Fruit fly (Drosophila melanogaster) whole organism, embryonic: ENCODE results near the gene CG44362.
A peak's percentile ranks its signal among the peaks of the same experiment; 100 is the strongest.

Experiments
- Ada2b ChIP-seq: fragments of 200-800 bp; sonication (Bioruptor generic); IDR thresholded peaks from 2 replicates; pipeline ENCODE4 v1.3.6; 2022; ENCODE audit warnings: missing biosample characterization, missing genetic modification characterization
- Aef1 ChIP-seq: fragments of 200-800 bp; sonication (Bioruptor generic); IDR thresholded peaks from 3 replicates; pipeline ENCODE4 v1.3.6; 2022; ENCODE audit warnings: missing biosample characterization, missing genetic modification characterization
- Atf3 ChIP-seq: fragments of 200-800 bp; sonication (Bioruptor generic); optimal IDR thresholded peaks from 3 replicates; lab custom pipeline; 2016; ENCODE audit warnings: missing biosample characterization, missing genetic modification characterization
- CG10565 ChIP-seq: fragments of 200-800 bp; sonication (Bioruptor generic); optimal IDR thresholded peaks from 3 replicates; lab custom pipeline; 2016; ENCODE audit warnings: missing biosample characterization, mild to moderate bottlenecking, missing genetic modification characterization
- CG12104 ChIP-seq: fragments of 200-800 bp; sonication (Bioruptor generic); optimal IDR thresholded peaks from 3 replicates; lab custom pipeline; 2016; ENCODE audit warnings: missing biosample characterization, missing genetic modification characterization
- CG1233 ChIP-seq: fragments of 200-800 bp; sonication (Bioruptor generic); optimal IDR thresholded peaks from 4 replicates; lab custom pipeline; 2018; ENCODE audit warnings: missing biosample characterization, mild to moderate bottlenecking, missing genetic modification characterization
- CG17802 ChIP-seq: fragments of 200-800 bp; sonication (Bioruptor generic); optimal IDR thresholded peaks from 2 replicates; lab custom pipeline; 2018; ENCODE audit warnings: missing biosample characterization, mild to moderate bottlenecking, missing genetic modification characterization, moderate library complexity
- CG1792 ChIP-seq: fragments of 200-800 bp; sonication (Bioruptor generic); optimal IDR thresholded peaks from 2 replicates; lab custom pipeline; 2016; ENCODE audit warnings: missing biosample characterization, missing genetic modification characterization
- CG32767 ChIP-seq: fragments of 200-800 bp; sonication (Bioruptor generic); IDR thresholded peaks from 2 replicates; pipeline ENCODE4 v1.3.6; 2022; ENCODE audit warnings: missing biosample characterization, missing genetic modification characterization
- CG5245 ChIP-seq: fragments of 200-800 bp; sonication (Bioruptor generic); optimal IDR thresholded peaks from 3 replicates; lab custom pipeline; 2016; ENCODE audit warnings: missing biosample characterization, missing genetic modification characterization
- CG6791 ChIP-seq: fragments of 200-800 bp; sonication (Bioruptor generic); IDR thresholded peaks from 3 replicates; pipeline ENCODE4 v1.3.6; 2022; ENCODE audit warnings: missing biosample characterization, missing genetic modification characterization; ENCODE audit not compliant: partially characterized antibody
- CG6813 ChIP-seq: fragments of 200-800 bp; sonication (Bioruptor generic); optimal IDR thresholded peaks from 2 replicates; lab custom pipeline; 2017; ENCODE audit warnings: missing biosample characterization, missing genetic modification characterization, mild to moderate bottlenecking, moderate library complexity, missing genetic modification reagents
- CG6854 ChIP-seq: fragments of 200-800 bp; sonication (Bioruptor generic); optimal IDR thresholded peaks from 3 replicates; lab custom pipeline; 2017; ENCODE audit warnings: missing biosample characterization, mild to moderate bottlenecking, missing genetic modification characterization
- CG8478 ChIP-seq: fragments of >200 bp; optimal IDR thresholded peaks from 2 replicates; lab custom pipeline; 2018
- CG8944 ChIP-seq: fragments of 200-800 bp; sonication (Bioruptor generic); optimal IDR thresholded peaks from 3 replicates; lab custom pipeline; 2016; ENCODE audit warnings: missing biosample characterization, missing genetic modification characterization
- Chrac-16 ChIP-seq: fragments of 200-800 bp; sonication (Bioruptor generic); optimal IDR thresholded peaks from 3 replicates; lab custom pipeline; 2016; ENCODE audit warnings: missing biosample characterization, missing genetic modification characterization
- Dek ChIP-seq: fragments of 200-800 bp; sonication (Bioruptor generic); optimal IDR thresholded peaks from 3 replicates; lab custom pipeline; 2019; ENCODE audit warnings: missing biosample characterization, mild to moderate bottlenecking, missing genetic modification characterization, moderate library complexity
- Doc2 ChIP-seq: fragments of 200-800 bp; sonication (Bioruptor generic); IDR thresholded peaks from 2 replicates; pipeline ENCODE4 v1.3.6; 2022; ENCODE audit warnings: missing biosample characterization, missing genetic modification characterization
- E2f1 ChIP-seq: fragments of 200-800 bp; sonication (Bioruptor generic); IDR thresholded peaks from 2 replicates; pipeline ENCODE4 v1.3.6; 2022; ENCODE audit warnings: missing biosample characterization, missing genetic modification characterization
- Eip74EF ChIP-seq, 2 experiments: fragments of 200-800 bp in 1 of 2; fragments of >200 bp in 1 of 2; sonication (Bioruptor generic) in 1 of 2; optimal IDR thresholded peaks; 2 replicates each; lab custom pipeline; 2017 to 2019; ENCODE audit warnings: missing biosample characterization in 2 of 2, missing genetic modification characterization in 2 of 2, mild to moderate bottlenecking in 1 of 2, moderate library complexity in 1 of 2
- Fer3 ChIP-seq: fragments of 200-800 bp; sonication (Bioruptor generic); optimal IDR thresholded peaks from 2 replicates; lab custom pipeline; 2018; ENCODE audit warnings: missing biosample characterization, mild to moderate bottlenecking, missing genetic modification characterization, moderate library complexity
- Lim3 ChIP-seq: fragments of 200-800 bp; sonication (Bioruptor generic); IDR thresholded peaks from 2 replicates; pipeline ENCODE4 v1.3.6; 2022; ENCODE audit warnings: missing biosample characterization, missing genetic modification characterization
- NfI ChIP-seq: fragments of 200-800 bp; sonication (Bioruptor generic); optimal IDR thresholded peaks from 3 replicates; lab custom pipeline; 2018; ENCODE audit warnings: missing biosample characterization, mild to moderate bottlenecking, missing genetic modification characterization, moderate library complexity
- Poxn ChIP-seq: fragments of 200-800 bp; sonication (Bioruptor generic); IDR thresholded peaks from 2 replicates; pipeline ENCODE4 v1.3.6; 2022; ENCODE audit warnings: missing biosample characterization, missing genetic modification characterization
- Rx ChIP-seq: fragments of 200-800 bp; sonication (Bioruptor generic); IDR thresholded peaks from 2 replicates; pipeline ENCODE4 v1.3.6; 2022; ENCODE audit warnings: missing biosample characterization, missing genetic modification characterization
- Sin3A ChIP-seq: fragments of >200 bp; optimal IDR thresholded peaks from 2 replicates; lab custom pipeline; 2018
- Sox100B ChIP-seq: fragments of 200-800 bp; sonication (Bioruptor generic); optimal IDR thresholded peaks from 3 replicates; lab custom pipeline; 2018; ENCODE audit warnings: missing biosample characterization, mild to moderate bottlenecking, missing genetic modification characterization
- Sry-β ChIP-seq: fragments of 200-800 bp; sonication (Bioruptor generic); optimal IDR thresholded peaks from 2 replicates; lab custom pipeline; 2018; ENCODE audit warnings: missing biosample characterization, mild to moderate bottlenecking, missing genetic modification characterization, moderate library complexity
- Xbp1 ChIP-seq: fragments of 200-800 bp; sonication (Bioruptor generic); optimal IDR thresholded peaks from 3 replicates; lab custom pipeline; 2016; ENCODE audit warnings: missing biosample characterization, mild to moderate bottlenecking, missing genetic modification characterization
- az2 ChIP-seq: fragments of 200-800 bp; sonication (Bioruptor generic); optimal IDR thresholded peaks from 3 replicates; lab custom pipeline; 2016; ENCODE audit warnings: missing biosample characterization, missing genetic modification characterization
- bbx ChIP-seq: fragments of 200-800 bp; sonication (Bioruptor generic); IDR thresholded peaks from 2 replicates; pipeline ENCODE4 v1.3.6; 2022; ENCODE audit warnings: missing biosample characterization, missing genetic modification characterization; ENCODE audit not compliant: partially characterized antibody
- eve ChIP-seq, 2 experiments: fragments of >200 bp; optimal IDR thresholded peaks; 2 replicates each; lab custom pipeline; 2017; ENCODE audit warnings: missing biosample characterization in 2 of 2, missing genetic modification characterization in 2 of 2
- fru ChIP-seq: fragments of >200 bp; optimal IDR thresholded peaks from 2 replicates; lab custom pipeline; 2017
- hbn ChIP-seq: fragments of 200-800 bp; sonication (Bioruptor generic); IDR thresholded peaks from 2 replicates; pipeline ENCODE4 v1.3.6; 2022; ENCODE audit warnings: missing biosample characterization, missing genetic modification characterization; ENCODE audit not compliant: partially characterized antibody
- her ChIP-seq: fragments of 200-800 bp; sonication (Bioruptor generic); optimal IDR thresholded peaks from 2 replicates; lab custom pipeline; 2016; ENCODE audit warnings: missing biosample characterization, missing genetic modification characterization
- hth ChIP-seq: fragments of >200 bp; optimal IDR thresholded peaks from 2 replicates; lab custom pipeline; 2017; ENCODE audit warnings: inconsistent platforms
- insv ChIP-seq, 2 experiments: fragments of 200-800 bp; sonication (Bioruptor generic); optimal IDR thresholded peaks; 3 replicates each; lab custom pipeline; 2016 to 2018; ENCODE audit warnings: missing biosample characterization in 2 of 2, missing genetic modification characterization in 2 of 2
- inv ChIP-seq: fragments of 200-800 bp; sonication (Bioruptor generic); IDR thresholded peaks from 2 replicates; pipeline ENCODE4 v1.3.6; 2022; ENCODE audit warnings: missing biosample characterization, missing genetic modification characterization; ENCODE audit not compliant: partially characterized antibody
- jigr1 ChIP-seq: fragments of 200-800 bp; sonication (Bioruptor generic); IDR thresholded peaks from 3 replicates; pipeline ENCODE4 v1.3.6; 2022; ENCODE audit warnings: missing biosample characterization, missing genetic modification characterization
- ken ChIP-seq: fragments of 200-800 bp; sonication (Bioruptor generic); IDR thresholded peaks from 3 replicates; pipeline ENCODE4 v1.3.6; 2022; ENCODE audit warnings: missing biosample characterization, missing genetic modification characterization
- lbe ChIP-seq: fragments of 200-800 bp; sonication (Bioruptor generic); optimal IDR thresholded peaks from 2 replicates; lab custom pipeline; 2016; ENCODE audit warnings: missing biosample characterization, mild to moderate bottlenecking, missing genetic modification characterization
- phol ChIP-seq: fragments of 200-800 bp; sonication (Bioruptor generic); optimal IDR thresholded peaks from 3 replicates; lab custom pipeline; 2018; ENCODE audit warnings: missing biosample characterization, mild to moderate bottlenecking, missing genetic modification characterization, moderate library complexity
- salm ChIP-seq: fragments of 200-800 bp; sonication (Bioruptor generic); optimal IDR thresholded peaks from 2 replicates; lab custom pipeline; 2018; ENCODE audit warnings: missing biosample characterization, mild to moderate bottlenecking, missing genetic modification characterization
- sens-2 ChIP-seq: fragments of 200-800 bp; sonication (Bioruptor generic); IDR thresholded peaks from 2 replicates; pipeline ENCODE4 v1.3.6; 2022; ENCODE audit warnings: missing biosample characterization, missing genetic modification characterization
- seq ChIP-seq: fragments of 200-800 bp; sonication (Bioruptor generic); IDR thresholded peaks from 2 replicates; pipeline ENCODE4 v1.3.6; 2022; ENCODE audit warnings: missing biosample characterization, missing genetic modification characterization
- slbo ChIP-seq: fragments of 200-800 bp; sonication (Bioruptor generic); IDR thresholded peaks from 2 replicates; pipeline ENCODE4 v1.3.6; 2022; ENCODE audit warnings: missing biosample characterization, missing genetic modification characterization
- slou ChIP-seq: fragments of 200-800 bp; sonication (Bioruptor generic); optimal IDR thresholded peaks from 3 replicates; lab custom pipeline; 2016; ENCODE audit warnings: missing biosample characterization, missing genetic modification characterization
- slp2 ChIP-seq: fragments of 200-800 bp; sonication (Bioruptor generic); optimal IDR thresholded peaks from 2 replicates; lab custom pipeline; 2016; ENCODE audit warnings: missing biosample characterization, missing genetic modification characterization
- usp ChIP-seq: fragments of >200 bp; optimal IDR thresholded peaks from 2 replicates; lab custom pipeline; 2017; ENCODE audit warnings: missing biosample characterization, missing genetic modification characterization
- yki ChIP-seq: fragments of >200 bp; optimal IDR thresholded peaks from 3 replicates; lab custom pipeline; 2018
- z ChIP-seq: fragments of 200-800 bp; sonication (Bioruptor generic); IDR thresholded peaks from 3 replicates; pipeline ENCODE4 v1.3.6; 2022; ENCODE audit warnings: missing biosample characterization, missing genetic modification characterization

CG44362 gene

DNA sequence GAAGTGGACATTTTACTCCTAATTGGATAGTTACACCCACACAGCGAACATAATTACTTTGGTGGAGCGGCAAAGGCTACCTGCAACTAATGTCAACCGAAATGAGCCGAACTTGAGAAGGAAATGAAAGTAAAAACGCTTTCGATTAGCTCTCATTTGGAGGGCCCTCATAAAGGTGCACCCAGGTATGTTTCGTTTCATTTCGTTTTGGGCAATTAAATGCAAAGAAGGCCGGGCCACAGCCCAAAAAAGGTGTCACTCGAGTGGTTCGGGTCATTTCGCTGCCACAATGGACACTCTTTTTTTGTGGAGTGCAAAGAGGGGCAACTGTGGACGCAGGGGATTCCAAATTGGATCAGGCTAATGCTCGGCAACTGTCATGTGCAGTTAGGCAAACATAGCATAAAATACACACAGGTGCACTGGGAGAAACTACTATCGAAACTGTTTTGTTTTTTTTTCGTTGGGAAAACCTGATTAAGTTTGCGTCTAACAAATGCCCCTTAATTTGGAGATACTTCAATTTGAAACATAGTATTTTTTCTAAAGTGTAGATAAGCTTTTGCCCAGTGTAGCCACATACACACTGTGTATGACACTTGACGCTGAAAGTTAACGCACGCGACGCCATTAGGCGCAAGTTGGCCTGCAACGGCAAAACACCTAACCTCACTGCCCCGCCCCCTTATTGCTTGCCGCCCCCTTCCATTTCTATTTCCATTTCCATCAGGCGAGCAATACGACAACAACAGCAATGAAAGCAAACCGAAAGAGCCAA is 19.3 kb downstream of the CG44362 start (continued):
- no peak for TF ChIP-seq bbx (GFP tag; lab: Robert Waterston, UW)
- TF ChIP-seq CG12104 (GFP tag; lab: Kevin White, UChicago) = peak; percentile 81
- TF ChIP-seq slbo (GFP tag; lab: Robert Waterston, UW) = peak; percentile 74
- TF ChIP-seq Sry-β = no peak
- peak; percentile 7 to 91 for TF ChIP-seq eve (GFP tag; optimal IDR thresholded peaks at IDR 0.05; lab: Kevin White, UChicago)
- peak; percentile 80 for TF ChIP-seq CG17802 (tag; lab: Kevin White, UChicago)
- TF ChIP-seq usp (GFP tag; lab: Kevin White, UChicago) = no peak
- TF ChIP-seq z (GFP tag; lab: Robert Waterston, UW) = peak; percentile 74; the same call in 2 of the 3 replicates
- peak; percentile 21; the same call in 1 of the 2 replicates for TF ChIP-seq Poxn
- peak; percentile 81 for TF ChIP-seq az2 (GFP tag; lab: Kevin White, UChicago)
- TF ChIP-seq CG5245 (GFP tag; lab: Kevin White, UChicago) = peak; percentile 93
- peak; percentile 54 for TF ChIP-seq CG6854 (GFP tag; lab: Kevin White, UChicago)
- TF ChIP-seq Sox100B (GFP tag; lab: Kevin White, UChicago) = peak; percentile 78
- peak; percentile 79 for TF ChIP-seq Chrac-16
- TF ChIP-seq Doc2 (GFP tag; lab: Robert Waterston, UW) = peak; percentile 67
- peak; percentile 74 for TF ChIP-seq CG6813 (GFP tag; lab: Kevin White, UChicago)
- peak; percentile 95 for TF ChIP-seq Ada2b
- TF ChIP-seq Dek (tag; lab: Kevin White, UChicago) = peak; percentile 58
- no peak for TF ChIP-seq lbe (GFP tag; lab: Kevin White, UChicago)
- no peak for TF ChIP-seq CG8478 (lab: Kevin White, UChicago)
- peak; percentile 76 for TF ChIP-seq CG1233
- no peak for TF ChIP-seq hth (lab: Kevin White, UChicago)
- peak; percentile 74 for TF ChIP-seq Atf3 (GFP tag; lab: Kevin White, UChicago)
- peak; percentile 78 for TF ChIP-seq Fer3
- no peak for TF ChIP-seq fru (lab: Kevin White, UChicago)
- TF ChIP-seq Aef1 (GFP tag; lab: Robert Waterston, UW) = peak; percentile 86
- TF ChIP-seq E2f1 (GFP tag; lab: Robert Waterston, UW) = peak; percentile 91
- TF ChIP-seq seq = peak; percentile 80
- no peak for TF ChIP-seq insv (GFP tag; optimal IDR thresholded peaks at IDR 0.05; lab: Kevin White, UChicago)
- peak; percentile 86 for TF ChIP-seq slp2 (GFP tag; lab: Kevin White, UChicago)
- peak; percentile 83 for TF ChIP-seq Xbp1
- TF ChIP-seq CG1792 (GFP tag; lab: Kevin White, UChicago) = peak; percentile 85
- TF ChIP-seq Sin3A = no peak
- TF ChIP-seq yki (lab: Kevin White, UChicago) = no peak
- peak; percentile 84 for TF ChIP-seq phol
- TF ChIP-seq inv (GFP tag; lab: Robert Waterston, UW) = no peak
- TF ChIP-seq CG32767 (GFP tag; lab: Robert Waterston, UW) = peak; percentile 86
- TF ChIP-seq sens-2 (GFP tag; lab: Robert Waterston, UW) = peak; percentile 95
- TF ChIP-seq Rx (GFP tag; lab: Robert Waterston, UW) = peak; percentile 93
- TF ChIP-seq jigr1 = peak; percentile 84
- peak; percentile 87 for TF ChIP-seq her
- TF ChIP-seq CG8944 (GFP tag; lab: Kevin White, UChicago) = peak; percentile 85
- peak; percentile 75 for TF ChIP-seq Lim3 (GFP tag; lab: Robert Waterston, UW)
- TF ChIP-seq slou (GFP tag; lab: Kevin White, UChicago) = peak; percentile 27
- TF ChIP-seq hbn (GFP tag; lab: Robert Waterston, UW) = no peak
- TF ChIP-seq CG6791 (GFP tag; lab: Robert Waterston, UW) = no peak
- peak; percentile 96 for TF ChIP-seq ken (GFP tag; lab: Robert Waterston, UW)
- peak in 1 of 2 experiments; percentile 48 for TF ChIP-seq Eip74EF (GFP tag; optimal IDR thresholded peaks at IDR 0.05; lab: Kevin White, UChicago)
- TF ChIP-seq NfI (GFP tag; lab: Kevin White, UChicago) = peak; percentile 66
- peak; percentile 72 for TF ChIP-seq CG10565 (GFP tag; lab: Kevin White, UChicago)
- peak; percentile 71 for TF ChIP-seq salm (tag; lab: Kevin White, UChicago)
